Worm (Caenorhabditis elegans) whole organism, L4/young adult: ENCODE results near the gene gop-1.

Experiments
- W03F9.2 ChIP-seq: fragments of 150-350 bp; optimal IDR thresholded peaks from 2 replicates; lab custom pipeline; 2014; ENCODE audit warnings: missing biosample characterization, missing genetic modification characterization
- him-1 ChIP-seq: sonication (generic microtip); optimal IDR thresholded peaks from 2 replicates; lab custom pipeline; 2016; ENCODE audit warnings: missing genotype, missing genetic modification reagents, missing genetic modification characterization, missing compliant biosample characterization

- TF ChIP-seq him-1 = no peak
- TF ChIP-seq W03F9.2 = no peak
Measured at ce11 chrIII:5304044-5304443, 49.8 kb downstream of the gop-1 start.
